Fruit fly (Drosophila melanogaster): ENCODE measurements around the gene Vha100-2.

The Vha100-2 gene

DNA sequence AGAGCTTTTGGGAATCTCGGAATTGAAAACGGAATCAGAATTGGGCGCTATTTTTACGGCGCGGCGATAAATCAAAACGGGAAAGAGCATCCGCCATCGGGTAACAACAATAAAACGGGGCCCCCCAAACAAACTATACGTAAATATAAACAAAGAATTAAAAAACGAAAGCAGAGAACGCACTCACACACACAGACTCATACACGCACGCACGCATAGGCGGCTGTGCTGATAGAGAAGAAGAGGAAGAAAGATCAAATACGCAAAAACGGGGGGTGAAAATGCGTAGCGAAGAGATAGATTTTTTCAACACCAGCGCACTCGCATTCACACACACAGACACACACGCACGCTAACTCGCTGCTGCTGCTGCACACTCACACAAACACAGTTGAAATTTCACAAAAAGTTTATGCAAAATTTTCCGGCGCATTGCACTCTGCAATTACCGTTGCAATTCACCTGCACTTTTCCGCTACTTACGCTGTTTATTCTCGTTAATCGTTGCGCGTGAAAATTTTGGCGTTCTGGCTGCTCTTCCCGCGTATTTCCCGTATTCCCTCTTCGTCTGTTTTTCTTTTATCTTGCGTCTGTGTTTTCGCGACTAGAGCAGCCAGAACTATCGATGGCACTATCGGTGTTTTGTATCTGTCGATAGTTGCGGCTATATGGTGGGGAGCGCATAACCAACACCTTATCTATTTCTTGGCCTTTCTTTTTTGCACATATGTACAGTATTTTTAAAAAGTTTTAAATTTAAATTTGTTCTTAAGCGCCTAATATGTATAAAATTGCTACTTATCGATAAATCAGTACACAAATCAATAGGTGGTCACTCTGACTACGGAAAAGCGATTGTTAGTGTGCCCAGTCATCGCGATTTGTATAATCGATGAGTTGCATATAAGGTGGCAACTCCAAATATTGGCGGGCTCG is 13.6 kb upstream of the Vha100-2 start, which contains the start of gene CG31122:
Gene CG31122 (minus strand): TSS at position 596 of the 936 bp plus-strand sequence.
- no peak for TF ChIP-seq CG17801 (GFP tag; optimal IDR thresholded peaks at IDR 0.05; ENCODE audit: partially characterized antibody)

DNA sequence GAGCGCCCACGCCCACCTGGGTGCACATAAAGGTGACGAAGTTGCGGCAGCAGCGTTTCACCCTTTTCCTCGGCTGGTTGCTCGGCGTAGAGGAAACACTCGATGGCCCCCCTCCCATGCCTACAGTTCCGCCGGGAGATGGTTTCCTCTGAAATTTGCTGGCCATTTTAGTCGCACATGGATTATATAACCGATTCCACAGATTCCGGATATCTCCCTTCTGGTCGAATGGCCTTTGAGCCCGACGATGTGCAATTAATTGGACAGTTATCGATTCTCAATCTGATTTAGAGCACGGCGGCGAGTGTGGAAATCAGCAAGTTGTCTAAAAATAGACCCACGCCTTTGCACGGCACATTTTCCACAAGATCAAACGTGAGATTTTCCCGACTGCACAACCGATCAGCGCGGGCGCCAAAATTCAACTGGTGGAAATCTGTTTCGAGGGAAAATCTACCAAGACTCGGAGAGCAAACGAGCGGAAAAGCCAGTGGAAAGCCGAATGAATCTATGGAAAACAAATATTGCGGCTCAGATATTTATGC is 12.3 kb upstream of the Vha100-2 start, which contains the start of gene CG10864:
Gene CG10864 (minus strand): TSS at position 427 of the 545 bp plus-strand sequence.
- no peak for TF ChIP-seq CG17801 (GFP tag; optimal IDR thresholded peaks at IDR 0.05; ENCODE audit: partially characterized antibody)

DNA sequence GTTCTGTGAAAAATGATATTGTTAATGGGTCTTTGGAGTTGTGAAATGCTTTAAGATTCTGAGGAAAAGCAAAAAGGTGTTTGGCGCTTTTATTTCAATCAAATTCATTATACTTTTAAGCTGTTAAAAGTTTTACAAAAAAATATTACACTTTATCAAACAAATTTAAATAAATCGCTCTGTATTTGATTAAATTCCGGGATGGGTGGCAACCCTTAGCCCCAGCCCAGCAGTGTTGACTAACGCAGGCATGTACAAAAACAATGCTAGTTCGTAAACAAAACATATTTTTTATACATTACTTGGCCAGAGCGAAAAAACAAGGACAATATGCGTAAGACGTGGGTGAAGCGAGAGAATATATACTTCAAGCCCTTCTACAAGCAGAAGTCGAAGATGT is 5.7 kb upstream of the Vha100-2 start, which contains the start of gene CG7685:
Gene CG7685 (plus strand): TSS at position 228 of the 400 bp plus-strand sequence.
- peak; percentile 70 for TF ChIP-seq CG17801 (GFP tag; optimal IDR thresholded peaks at IDR 0.05; ENCODE audit: partially characterized antibody)

DNA sequence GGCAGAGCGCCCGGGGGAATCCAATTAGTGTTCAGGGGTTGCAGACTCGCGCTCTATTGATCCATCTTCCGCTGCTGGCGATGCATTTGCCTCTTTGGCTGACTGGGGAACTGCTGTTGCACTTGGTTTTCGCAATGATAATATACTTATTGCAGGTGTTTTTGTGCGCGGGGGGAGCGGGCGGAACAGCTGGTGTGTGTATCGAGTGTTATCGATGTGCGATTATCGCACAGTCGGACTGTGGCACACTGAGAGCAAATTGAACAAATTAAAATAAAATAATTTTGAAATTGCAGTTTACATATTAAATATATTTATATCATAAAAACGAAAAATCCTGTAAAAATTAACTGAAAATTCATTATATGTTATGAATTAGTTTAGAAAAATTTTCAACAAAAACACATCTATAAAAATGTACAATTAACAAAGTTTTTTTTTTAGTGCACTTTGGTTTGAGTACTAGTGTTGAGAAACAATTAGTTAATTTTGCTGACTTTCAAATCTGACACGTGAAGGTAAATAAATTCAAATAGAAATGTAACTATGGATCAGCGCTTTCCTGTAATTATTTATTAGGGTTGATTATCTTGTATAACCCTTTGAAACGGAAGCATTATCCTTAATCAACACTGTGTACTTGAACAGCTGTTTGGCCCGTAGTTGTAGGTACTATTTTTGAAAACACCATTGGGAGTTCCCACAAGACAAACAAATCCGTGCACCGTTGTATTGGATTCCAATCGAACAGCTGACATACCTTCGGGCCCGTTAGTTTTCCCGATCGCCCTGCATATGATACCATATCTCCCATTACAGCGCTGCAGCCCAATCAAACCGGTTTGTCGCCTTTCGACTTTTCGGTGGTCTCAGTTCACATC is 3.8 kb upstream of the Vha100-2 start, which contains the start of the genes Wdr37 and koko:
Gene Wdr37 (minus strand): TSS at position 168 of the 881 bp plus-strand sequence.
Gene koko (plus strand): TSS at position 478 of the 881 bp plus-strand sequence.
- peak; percentile 98 for TF ChIP-seq CG17801 (GFP tag; optimal IDR thresholded peaks at IDR 0.05; ENCODE audit: partially characterized antibody)

DNA sequence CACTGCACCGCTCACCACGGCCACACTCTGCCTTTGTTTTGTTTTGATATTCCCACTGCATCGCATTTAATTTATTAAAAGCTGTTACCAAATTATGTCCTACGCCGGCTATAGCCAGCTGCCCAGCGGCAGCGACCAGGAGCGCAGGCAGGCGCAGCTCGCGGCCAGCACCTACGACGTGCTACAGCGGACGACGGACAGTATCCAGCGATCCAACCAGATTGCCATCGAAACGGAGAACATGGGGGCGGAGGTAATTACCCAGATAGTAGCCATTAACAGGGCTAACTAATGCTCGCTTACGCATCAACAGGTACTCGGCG is 690 bp upstream of the Vha100-2 start:
- no peak for TF ChIP-seq CG17801 (GFP tag; optimal IDR thresholded peaks at IDR 0.05; ENCODE audit: partially characterized antibody)

DNA sequence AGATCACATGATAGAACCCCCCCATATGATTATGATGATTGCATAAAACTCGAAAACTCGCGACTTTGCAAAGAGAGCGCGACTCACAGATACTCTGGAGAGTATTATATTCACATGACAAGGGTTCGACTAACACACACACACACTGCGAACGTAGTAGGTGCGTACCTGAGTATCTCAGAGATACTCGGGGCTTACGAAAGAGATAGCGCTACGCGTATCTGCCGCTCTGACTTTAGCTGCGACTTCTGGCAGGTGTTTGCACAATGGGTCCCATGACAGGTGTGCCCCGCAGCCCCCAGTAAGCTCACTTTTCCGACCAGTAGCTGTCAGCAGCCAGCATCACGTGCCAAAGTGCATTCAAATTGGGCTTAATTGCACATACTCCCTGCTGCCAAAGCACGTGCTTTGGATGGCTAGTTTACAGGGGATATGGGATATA is 488 bp downstream of the Vha100-2 start:
- no peak for TF ChIP-seq CG17801 (GFP tag; optimal IDR thresholded peaks at IDR 0.05; ENCODE audit: partially characterized antibody)

DNA sequence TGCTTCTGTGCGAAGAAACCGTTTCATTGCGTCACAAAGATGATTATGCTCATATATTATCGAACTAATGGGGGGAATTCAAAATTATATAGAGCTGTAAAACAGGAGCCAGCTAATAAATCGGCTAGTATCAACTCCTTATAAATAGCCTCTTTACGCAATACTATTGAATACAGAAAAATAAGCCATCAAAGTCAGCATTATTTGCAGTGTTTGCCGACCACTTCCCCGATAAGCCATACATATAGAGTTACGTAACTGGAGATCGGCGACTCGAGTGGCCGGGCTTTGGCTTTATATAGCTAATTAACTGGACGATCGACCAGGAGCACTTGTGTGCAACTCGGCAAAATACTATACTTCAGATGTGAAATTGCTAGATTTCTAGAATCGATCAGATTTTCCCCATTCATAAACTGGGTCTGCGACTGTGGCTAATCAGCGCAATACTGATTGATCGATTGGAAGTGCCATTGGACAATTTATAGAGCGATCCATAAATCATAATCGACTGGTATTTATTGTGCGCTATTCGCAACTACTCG is 1.1 kb downstream of the Vha100-2 start:
- no peak for TF ChIP-seq CG17801 (GFP tag; optimal IDR thresholded peaks at IDR 0.05; ENCODE audit: partially characterized antibody)

DNA sequence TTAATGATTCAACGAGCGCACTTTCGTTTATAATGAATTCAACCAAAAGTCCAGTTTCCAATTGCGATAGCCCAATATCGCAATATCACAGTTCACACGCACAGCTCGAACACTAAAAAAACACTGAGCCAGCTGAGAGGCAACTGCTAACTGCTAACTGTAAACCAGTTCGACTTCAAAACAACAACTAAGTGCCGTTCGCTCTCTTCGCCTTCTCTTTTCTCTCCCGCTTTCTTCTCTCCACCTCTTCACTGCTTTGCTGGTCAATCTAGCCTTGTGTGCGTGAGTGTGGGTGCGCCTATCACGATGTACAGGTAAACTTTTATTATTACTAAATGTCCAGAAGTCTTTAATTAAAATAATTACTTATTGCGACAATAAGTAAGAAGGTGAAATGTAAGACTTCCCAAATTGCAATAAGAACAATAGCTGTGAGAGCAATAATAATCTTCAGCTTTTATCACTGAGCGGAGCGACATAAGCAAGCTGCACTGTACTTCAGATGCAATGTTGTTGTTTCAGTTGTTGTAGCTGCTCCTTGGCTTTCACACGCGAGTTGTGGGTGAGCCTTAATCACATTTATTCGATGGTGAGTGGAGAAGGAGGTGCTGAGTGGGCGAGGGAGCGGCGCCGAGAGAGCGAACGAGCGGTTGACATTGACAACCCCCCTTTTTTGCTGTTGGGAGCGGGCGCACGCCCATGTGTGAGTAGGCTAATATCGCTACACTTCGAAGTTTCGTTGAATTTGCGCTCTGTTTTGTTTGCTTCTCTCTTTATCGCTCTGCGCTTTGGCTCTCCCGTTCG is 2.0 kb downstream of the Vha100-2 start, which contains the start of gene Vti1b:
Gene Vti1b (plus strand): TSS at position 195 of the 804 bp plus-strand sequence.
- peak; percentile 96 for TF ChIP-seq CG17801 (GFP tag; optimal IDR thresholded peaks at IDR 0.05; ENCODE audit: partially characterized antibody)

DNA sequence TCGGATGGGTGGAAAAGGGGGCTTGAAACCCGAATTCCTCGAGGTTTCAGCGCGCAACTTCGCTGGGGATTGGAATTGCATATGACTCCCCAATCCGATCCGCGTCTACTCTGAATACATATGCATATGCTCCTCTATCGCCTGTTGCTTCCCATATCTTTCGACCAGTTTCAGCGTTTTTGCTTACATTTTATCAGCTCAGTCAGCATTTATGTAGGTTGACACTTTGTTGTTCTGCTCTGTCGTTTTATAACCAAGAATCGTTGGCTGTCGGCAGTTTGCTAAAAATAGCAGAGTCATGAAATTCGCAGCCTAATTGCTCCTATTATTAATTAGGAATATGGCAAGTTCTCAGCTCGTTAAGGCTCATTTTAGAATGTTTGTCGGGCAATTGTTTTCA is 3.3 kb downstream of the Vha100-2 start:
- TF ChIP-seq CG17801 (GFP tag; optimal IDR thresholded peaks at IDR 0.05; ENCODE audit: partially characterized antibody) = no peak

DNA sequence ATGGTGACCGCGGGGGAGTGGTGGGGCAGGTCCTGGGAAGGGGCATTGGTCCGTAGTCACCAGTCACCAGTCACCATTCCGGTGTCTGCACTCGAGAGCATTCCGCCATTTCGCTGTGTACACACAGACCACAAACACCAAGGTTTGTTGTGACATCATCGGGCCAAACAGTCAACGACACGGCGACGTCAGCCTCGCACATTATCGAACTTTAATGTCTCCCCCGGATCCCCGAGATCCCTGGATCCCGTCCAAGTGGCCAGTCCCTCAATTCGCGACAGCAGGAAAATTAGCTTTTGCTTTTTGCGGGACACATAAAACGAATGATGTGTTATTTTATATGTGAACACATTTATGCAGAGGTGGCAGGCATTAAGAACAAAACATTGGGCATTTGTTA is 4.1 kb downstream of the Vha100-2 start:
- no peak for TF ChIP-seq CG17801 (GFP tag; optimal IDR thresholded peaks at IDR 0.05; ENCODE audit: partially characterized antibody)

DNA sequence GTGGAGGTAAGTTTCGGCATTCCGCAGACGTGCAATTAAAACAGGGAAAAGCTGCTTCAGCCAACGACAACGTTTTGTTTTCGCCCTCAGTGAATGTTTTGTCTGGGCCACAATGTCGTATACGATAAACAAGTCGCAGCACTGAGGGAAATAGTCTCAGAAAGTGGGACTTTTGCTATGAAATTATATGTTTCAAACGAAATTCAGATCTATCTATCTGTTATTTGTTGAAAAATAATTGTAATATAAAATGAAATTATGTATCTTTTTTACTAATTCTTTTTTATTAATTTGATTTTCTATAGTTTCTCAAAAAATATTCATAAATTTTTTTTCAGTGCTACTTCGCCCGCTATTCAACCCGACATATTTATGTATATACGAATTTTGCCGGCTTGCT is 5.5 kb downstream of the Vha100-2 start:
- TF ChIP-seq CG17801 (GFP tag; optimal IDR thresholded peaks at IDR 0.05; ENCODE audit: partially characterized antibody) = no peak

DNA sequence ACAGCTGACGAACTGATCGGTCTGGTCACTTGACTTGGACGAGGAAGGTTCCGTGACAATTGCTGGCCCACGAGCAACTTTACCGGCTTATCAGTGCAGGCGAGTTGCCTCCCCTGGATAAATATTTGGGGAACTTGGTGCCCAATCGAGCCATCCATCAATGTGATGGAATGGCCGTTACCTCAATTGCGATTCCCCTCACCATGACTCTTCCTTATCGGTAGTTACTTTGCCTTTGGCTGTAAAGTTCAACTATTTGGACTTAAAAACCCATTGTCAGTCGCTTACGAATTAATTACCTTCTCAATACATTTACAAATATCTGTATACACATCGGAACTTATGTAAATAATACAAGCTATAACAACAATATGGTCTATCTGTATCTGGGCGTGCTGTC is 9.2 kb downstream of the Vha100-2 start, which contains the start of gene Vha100-4:
Gene Vha100-4 (minus strand): TSS at position 16 of the 400 bp plus-strand sequence.
- TF ChIP-seq CG17801 (GFP tag; optimal IDR thresholded peaks at IDR 0.05; ENCODE audit: partially characterized antibody) = no peak

DNA sequence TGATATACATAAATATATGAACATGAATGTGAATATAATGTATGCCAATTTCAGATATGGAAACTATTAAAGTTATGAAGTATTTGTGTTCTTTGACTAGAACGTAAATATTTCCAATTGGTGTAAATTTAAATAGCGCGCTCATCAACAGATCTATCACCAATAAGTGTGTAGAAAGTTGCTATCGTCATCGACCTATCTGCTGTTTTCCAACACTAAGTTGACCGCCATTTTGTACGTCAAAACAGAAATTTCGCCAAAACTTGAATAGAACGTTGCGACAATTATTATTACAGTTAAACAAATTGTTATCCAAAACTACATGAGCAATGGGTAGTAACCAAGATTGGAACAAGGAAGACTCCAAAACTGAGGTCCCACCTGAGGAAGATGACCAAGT is 13.4 kb downstream of the Vha100-2 start, which contains the start of gene cona:
Gene cona (plus strand): TSS at position 236 of the 400 bp plus-strand sequence.
- no peak for TF ChIP-seq CG17801 (GFP tag; optimal IDR thresholded peaks at IDR 0.05; ENCODE audit: partially characterized antibody)

DNA sequence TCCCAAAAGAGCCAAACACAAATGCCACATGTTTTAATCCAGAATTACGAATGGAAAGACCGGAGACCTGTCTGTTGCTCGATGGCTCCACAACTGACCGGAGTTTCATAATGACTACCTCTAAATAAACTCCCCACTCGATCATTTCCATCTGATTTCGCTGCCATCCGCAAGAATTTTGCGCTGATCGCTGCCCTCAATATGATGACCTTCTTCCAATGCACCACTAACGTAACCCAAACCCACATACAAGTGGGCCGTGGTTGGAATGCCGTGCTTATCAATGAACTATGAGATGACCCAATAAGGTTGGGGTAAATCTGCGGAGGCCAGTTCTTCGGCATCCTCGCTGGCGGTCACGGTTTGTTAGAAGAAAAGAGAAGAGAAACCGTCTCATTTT is 14.0 kb downstream of the Vha100-2 start, which contains the start of gene CG14309:
Gene CG14309 (minus strand): TSS at position 101 of the 400 bp plus-strand sequence.
- no peak for TF ChIP-seq CG17801 (GFP tag; optimal IDR thresholded peaks at IDR 0.05; ENCODE audit: partially characterized antibody)

All from ovary, adult (tissue).